Worm (Caenorhabditis elegans) whole organism, L4/young adult: ENCODE measurements around the gene Y38E10A.22.

ENCODE experiments used
- W03F9.2 ChIP-seq: fragments of 150-350 bp; optimal IDR thresholded peaks from 2 replicates; lab custom pipeline; 2014; ENCODE audit warnings: missing biosample characterization, missing genetic modification characterization
- dao-5 ChIP-seq: sonication (generic microtip); optimal IDR thresholded peaks from 2 replicates; lab custom pipeline; 2016; ENCODE audit warnings: missing genotype, missing genetic modification characterization, moderate library complexity, missing compliant biosample characterization
- him-1 ChIP-seq: sonication (generic microtip); optimal IDR thresholded peaks from 2 replicates; lab custom pipeline; 2016; ENCODE audit warnings: missing genotype, missing genetic modification reagents, missing genetic modification characterization, missing compliant biosample characterization

The Y38E10A.22 gene

ce11 chrII:12659676-12660371 is 17.8 kb downstream of the Y38E10A.22 start:
- TF ChIP-seq W03F9.2 (tag; lab: Kevin White, UChicago) = peak; percentile 18
- no peak for TF ChIP-seq dao-5 (tag; lab: Kevin White, UChicago)
- no peak for TF ChIP-seq him-1

- no peak for TF ChIP-seq him-1
- TF ChIP-seq dao-5 (tag; lab: Kevin White, UChicago) = no peak
- TF ChIP-seq W03F9.2 (tag; lab: Kevin White, UChicago) = no peak
Measured at ce11 chrII:12658409-12658808, 19.2 kb downstream of the Y38E10A.22 start.

ce11 chrII:12657620-12658019 is 20.0 kb downstream of the Y38E10A.22 start:
- TF ChIP-seq dao-5 (tag; lab: Kevin White, UChicago) = no peak
- no peak for TF ChIP-seq W03F9.2 (tag; lab: Kevin White, UChicago)
- no peak for TF ChIP-seq him-1

- no peak for TF ChIP-seq him-1
- no peak for TF ChIP-seq dao-5 (tag; lab: Kevin White, UChicago)
- TF ChIP-seq W03F9.2 (tag; lab: Kevin White, UChicago) = no peak
Measured at ce11 chrII:12655816-12656215, 21.8 kb downstream of the Y38E10A.22 start.

ce11 chrII:12654447-12654846 is 23.2 kb downstream of the Y38E10A.22 start, which contains the start of gene rgs-4:
Gene rgs-4 (plus strand): TSS chrII:12654747.
- TF ChIP-seq dao-5 (tag; lab: Kevin White, UChicago) (no peak), W03F9.2 (tag; lab: Kevin White, UChicago) (no peak), him-1 (no peak)

ce11 chrII:12640370-12640769 is 37.2 kb downstream of the Y38E10A.22 start, which contains the start of gene nhr-235:
Gene nhr-235 (plus strand): TSS chrII:12640670.
- TF ChIP-seq W03F9.2 (tag; lab: Kevin White, UChicago) (no peak), dao-5 (tag; lab: Kevin White, UChicago) (no peak), him-1 (no peak)

- no peak for TF ChIP-seq dao-5 (tag; lab: Kevin White, UChicago)
- no peak for TF ChIP-seq him-1
- TF ChIP-seq W03F9.2 (tag; lab: Kevin White, UChicago) = no peak
Measured at ce11 chrII:12636602-12637001, 41.0 kb downstream of the Y38E10A.22 start, which contains the start of gene nhr-234. Gene nhr-234 (plus strand): TSS chrII:12636678.

- TF ChIP-seq dao-5 (tag; lab: Kevin White, UChicago) (no peak), W03F9.2 (tag; lab: Kevin White, UChicago) (no peak), him-1 (no peak)
Measured at ce11 chrII:12634749-12635318, 42.8 kb downstream of the Y38E10A.22 start, which contains the start of gene Y38E10A.17. Gene Y38E10A.17 (minus strand): TSS chrII:12634799.

ce11 chrII:12630888-12631287 is 46.7 kb downstream of the Y38E10A.22 start, which contains the start of gene Y38E10A.34:
Gene Y38E10A.34 (plus strand): TSS chrII:12631188.
- TF ChIP-seq him-1 (no peak), W03F9.2 (tag; lab: Kevin White, UChicago) (no peak), dao-5 (tag; lab: Kevin White, UChicago) (no peak)

- no peak for TF ChIP-seq him-1
- no peak for TF ChIP-seq dao-5 (tag; lab: Kevin White, UChicago)
- no peak for TF ChIP-seq W03F9.2 (tag; lab: Kevin White, UChicago)
Measured at ce11 chrII:12629387-12629786, 48.2 kb downstream of the Y38E10A.22 start, which contains the start of gene Y38E10A.28. Gene Y38E10A.28 (plus strand): TSS chrII:12629687.

ce11 chrII:12628566-12628965 is 49.0 kb downstream of the Y38E10A.22 start, which contains the start of gene nspe-5:
Gene nspe-5 (plus strand): TSS chrII:12628866.
- TF ChIP-seq W03F9.2 (tag; lab: Kevin White, UChicago) = no peak
- TF ChIP-seq him-1 = no peak
- TF ChIP-seq dao-5 (tag; lab: Kevin White, UChicago) = no peak

- TF ChIP-seq W03F9.2 (tag; lab: Kevin White, UChicago) (no peak), him-1 (no peak), dao-5 (tag; lab: Kevin White, UChicago) (no peak)
Measured at ce11 chrII:12626887-12627286, 50.7 kb downstream of the Y38E10A.22 start, which contains the start of gene nspe-7. Gene nspe-7 (plus strand): TSS chrII:12627187.

- TF ChIP-seq W03F9.2 (tag; lab: Kevin White, UChicago) (no peak), dao-5 (tag; lab: Kevin White, UChicago) (no peak), him-1 (no peak)
Measured at ce11 chrII:12626120-12626624, 51.4 kb downstream of the Y38E10A.22 start.

ce11 chrII:12625673-12626072 is 51.9 kb downstream of the Y38E10A.22 start:
- TF ChIP-seq W03F9.2 (tag; lab: Kevin White, UChicago) (no peak), dao-5 (tag; lab: Kevin White, UChicago) (no peak), him-1 (no peak)
